Fruit fly (Drosophila melanogaster): Measurements from ENCODE around the gene CG15522.
"Not testable (repeated sequence)": the region's sequence is repeated elsewhere in the genome, so short reads cannot be mapped to it uniquely, and the experiment has no call there.

CG15522 gene

DNA sequence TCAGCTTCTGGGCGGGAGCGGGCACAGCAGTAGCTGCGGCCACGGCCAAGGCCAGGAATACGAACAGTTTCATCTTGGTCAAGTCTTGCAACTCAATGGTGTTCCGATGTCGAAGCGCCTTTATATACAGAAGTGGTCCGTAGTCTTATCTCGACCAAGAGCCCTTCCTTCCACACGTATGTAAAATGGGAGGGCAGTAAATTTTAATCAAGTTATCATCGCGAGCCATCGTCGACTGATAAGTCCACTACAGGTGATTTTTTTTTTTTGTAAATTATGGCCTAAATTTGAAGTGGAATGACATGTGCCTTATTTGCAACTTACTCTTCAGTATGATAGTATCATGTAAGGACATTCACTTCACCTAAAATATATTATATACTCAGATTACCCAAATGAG, 2.5 kb upstream of the CG15522 start, which contains the start of gene Jon99Cii:
Gene Jon99Cii (minus strand): TSS at position 101 of the 400 bp plus-strand sequence.
- TF ChIP-seq h, Sin3A, insv (optimal IDR thresholded peaks at IDR 0.05): not testable (repeated sequence)

dm6 chr3R:29926089-29926488, 966 bp upstream of the CG15522 start, which contains the start of gene Jon99Ci:
TSS of gene Jon99Ci (minus strand) at chr3R:29926189.
- TF ChIP-seq Sin3A (optimal IDR thresholded peaks at IDR 0.05), result no peak
- TF ChIP-seq Myc (optimal IDR thresholded peaks at IDR 0.05), result no peak
- TF ChIP-seq ttk (optimal IDR thresholded peaks at IDR 0.05), result no peak
- no peak for TF ChIP-seq h (optimal IDR thresholded peaks at IDR 0.05)
- TF ChIP-seq insv (optimal IDR thresholded peaks at IDR 0.05), result no peak
- TF ChIP-seq psq (optimal IDR thresholded peaks at IDR 0.05), result no peak

DNA sequence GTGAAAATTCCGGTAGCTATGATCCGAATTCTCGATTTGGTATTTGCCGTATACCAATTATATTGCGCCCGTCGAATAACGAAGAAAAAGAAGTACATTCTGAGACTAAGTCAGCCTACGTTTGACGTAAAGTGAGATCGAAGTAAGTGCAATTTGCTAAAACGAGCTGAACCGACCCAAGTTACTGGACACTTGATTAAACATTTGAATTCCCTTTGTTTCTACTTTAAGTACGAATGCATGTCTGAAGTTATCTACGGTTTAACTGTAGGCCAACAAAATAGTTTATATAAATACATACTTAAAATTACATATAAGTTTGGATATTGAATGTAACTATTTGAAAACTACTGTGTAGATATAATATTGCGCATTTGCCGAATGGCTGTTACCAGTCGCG, 3.2 kb downstream of the CG15522 start, which contains the start of gene alpha-Man-Ic:
Gene alpha-Man-Ic (minus strand): TSS at position 101 of the 400 bp plus-strand sequence.
- TF ChIP-seq Myc (optimal IDR thresholded peaks at IDR 0.05) (no peak), insv (optimal IDR thresholded peaks at IDR 0.05) (no peak), Sin3A (optimal IDR thresholded peaks at IDR 0.05) (no peak), ttk (optimal IDR thresholded peaks at IDR 0.05) (no peak), h (optimal IDR thresholded peaks at IDR 0.05) (no peak), psq (optimal IDR thresholded peaks at IDR 0.05) (no peak)

dm6 chr3R:29933007-29933464, 6.0 kb downstream of the CG15522 start, which contains the start of the genes Cog7, CG42557 and CG42558:
TSS of gene Cog7 (minus strand) at chr3R:29933057.
TSS of gene CG42557 (plus strand) at chr3R:29933287.
TSS of gene CG42558 (plus strand) at chr3R:29933287.
- TF ChIP-seq Myc (optimal IDR thresholded peaks at IDR 0.05) (no peak), insv (optimal IDR thresholded peaks at IDR 0.05) (no peak), psq (optimal IDR thresholded peaks at IDR 0.05) (no peak), h (optimal IDR thresholded peaks at IDR 0.05) (no peak), ttk (optimal IDR thresholded peaks at IDR 0.05) (no peak), Sin3A (optimal IDR thresholded peaks at IDR 0.05) (no peak)

DNA sequence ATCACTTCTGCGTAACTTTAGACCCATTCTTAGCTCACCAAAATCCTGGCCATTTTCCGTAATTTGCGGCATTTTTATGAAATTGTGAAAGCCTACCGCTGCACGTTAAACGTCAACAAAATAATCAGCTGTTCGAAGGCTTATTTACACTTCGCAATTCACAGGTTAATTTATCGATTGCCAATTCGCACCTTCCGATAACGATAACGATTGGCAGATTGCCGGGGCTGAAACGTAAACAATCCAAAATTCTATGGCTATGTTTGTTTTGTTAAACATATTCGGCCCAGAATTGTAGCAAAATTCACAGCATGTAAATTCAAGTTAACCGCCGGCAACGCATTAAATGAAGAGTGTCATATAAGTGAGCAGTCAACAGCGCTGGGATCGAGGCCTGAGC, 8.7 kb downstream of the CG15522 start, which contains the start of the genes eIF2Balpha and Vps13B:
Gene eIF2Balpha (minus strand): TSS at position 133 of the 400 bp plus-strand sequence.
Gene Vps13B (plus strand): TSS at position 223 of the 400 bp plus-strand sequence.
- TF ChIP-seq Myc (optimal IDR thresholded peaks at IDR 0.05) (no peak), h (optimal IDR thresholded peaks at IDR 0.05) (no peak), psq (optimal IDR thresholded peaks at IDR 0.05) (no peak), insv (optimal IDR thresholded peaks at IDR 0.05) (no peak), Sin3A (optimal IDR thresholded peaks at IDR 0.05) (no peak), ttk (optimal IDR thresholded peaks at IDR 0.05) (no peak)

DNA sequence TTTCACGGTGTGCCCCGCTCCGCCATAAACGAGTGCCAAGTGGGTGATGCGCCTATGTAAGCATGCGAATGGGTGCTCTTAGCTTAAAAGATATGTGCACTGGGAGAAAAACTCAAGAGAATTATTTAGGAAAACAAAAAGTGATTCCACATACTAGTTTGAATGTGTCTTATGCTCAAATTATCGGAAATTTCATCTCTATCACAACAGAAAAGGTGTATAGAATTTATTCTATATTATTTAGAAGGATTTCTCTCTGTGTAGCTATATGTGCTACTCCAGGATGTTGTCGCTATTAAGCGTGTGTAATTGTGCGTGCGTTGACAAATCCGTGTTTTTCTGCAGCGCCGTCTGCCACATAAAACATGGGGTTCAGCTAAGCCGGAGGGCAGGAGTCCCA, 32.3 kb downstream of the CG15522 start:
- TF ChIP-seq ttk (optimal IDR thresholded peaks at IDR 0.05) (no peak), insv (optimal IDR thresholded peaks at IDR 0.05) (no peak), h (optimal IDR thresholded peaks at IDR 0.05) (no peak)

DNA sequence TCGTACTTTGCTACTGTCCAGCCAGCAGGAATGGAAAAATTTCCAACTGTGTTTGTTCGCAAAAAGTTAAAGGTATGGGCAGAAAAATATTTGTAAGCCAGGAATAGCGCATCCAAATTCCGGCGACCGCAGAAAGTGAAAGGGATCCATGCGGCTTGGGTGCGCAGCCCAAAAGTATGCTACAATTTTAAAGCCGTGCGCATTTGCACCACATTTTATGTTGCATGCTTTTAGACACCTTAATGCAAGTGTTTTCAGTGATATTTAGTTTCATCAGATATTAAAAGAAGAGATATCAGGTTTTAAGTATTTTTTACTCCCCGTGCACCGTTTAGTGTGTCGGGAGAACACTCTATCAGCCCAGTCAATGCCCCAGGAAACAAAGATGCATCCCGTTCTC, 36.0 kb downstream of the CG15522 start:
- TF ChIP-seq h (optimal IDR thresholded peaks at IDR 0.05) (no peak), insv (optimal IDR thresholded peaks at IDR 0.05) (no peak)

DNA sequence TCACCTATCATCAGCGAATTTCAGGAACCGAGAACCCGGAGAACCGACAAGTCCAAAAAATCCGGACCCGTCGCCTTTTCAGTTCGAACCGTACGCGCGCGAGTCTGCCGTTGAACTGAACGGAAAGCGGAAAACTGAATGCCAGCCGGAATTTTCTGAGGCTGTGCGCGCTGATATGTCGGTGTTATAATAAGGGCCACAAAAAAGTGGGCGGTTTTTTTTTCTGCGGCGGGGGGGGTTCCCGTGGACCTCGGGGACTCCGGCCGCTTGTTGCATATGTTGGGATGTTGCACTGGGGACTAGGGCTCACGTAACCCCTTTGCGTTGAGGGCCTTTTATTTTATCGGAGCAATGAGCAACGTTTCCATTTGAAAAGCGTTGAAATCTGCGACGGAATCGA, 42.3 kb downstream of the CG15522 start, which contains the start of gene TkR99D:
Gene TkR99D (minus strand): TSS at position 101 of the 400 bp plus-strand sequence.
- TF ChIP-seq h (optimal IDR thresholded peaks at IDR 0.05), result no peak
- TF ChIP-seq ttk (optimal IDR thresholded peaks at IDR 0.05), result no peak
- TF ChIP-seq Myc (optimal IDR thresholded peaks at IDR 0.05), result no peak
- TF ChIP-seq Sin3A (optimal IDR thresholded peaks at IDR 0.05), result no peak
- no peak for TF ChIP-seq psq (optimal IDR thresholded peaks at IDR 0.05)
- no peak for TF ChIP-seq insv (optimal IDR thresholded peaks at IDR 0.05)

All from Kc167 (cell line).